Worm (Caenorhabditis elegans) whole organism, young adult: ENCODE data around the gene srw-19.
"Not testable (repeated sequence)": the region's sequence is repeated elsewhere in the genome, so short reads cannot be mapped to it uniquely, and the experiment has no call there.

ENCODE experiments used
- B0035.1 ChIP-seq: sonication (generic microtip); optimal IDR thresholded peaks from 2 replicates; lab custom pipeline; 2016; ENCODE audit warnings: missing genetic modification characterization, mild to moderate bottlenecking, missing compliant biosample characterization, missing genotype, missing genetic modification reagents
- B0261.1 ChIP-seq: sonication (generic microtip); optimal IDR thresholded peaks from 2 replicates; lab custom pipeline; 2016; ENCODE audit warnings: mild to moderate bottlenecking, missing genetic modification characterization, moderate library complexity, missing compliant biosample characterization
- B0336.3 ChIP-seq: fragments of 200-800 bp; sonication (Bioruptor generic); IDR thresholded peaks from 2 replicates; pipeline ENCODE4 v1.3.6; 2022; ENCODE audit warnings: missing genetic modification characterization, missing compliant biosample characterization
- C17E4.6 ChIP-seq: fragments of 200-800 bp; sonication (Bioruptor generic); IDR thresholded peaks from 2 replicates; pipeline ENCODE4 v1.3.6; 2022; ENCODE audit warnings: missing genetic modification reagents, missing genetic modification characterization, missing compliant biosample characterization
- F33H1.4 ChIP-seq: fragments of 200-800 bp; sonication (Bioruptor generic); IDR thresholded peaks from 2 replicates; pipeline ENCODE4 v1.3.6; 2022; ENCODE audit warnings: missing genetic modification reagents, missing genetic modification characterization, missing compliant biosample characterization
- F49E8.2 ChIP-seq: sonication (generic microtip); optimal IDR thresholded peaks from 3 replicates; lab custom pipeline; 2017; ENCODE audit warnings: missing genetic modification characterization, mild to moderate bottlenecking, missing compliant biosample characterization, antibody characterized with exemption, moderate library complexity; ENCODE audit not compliant: insufficient read depth
- F52B5.7 ChIP-seq: sonication (generic microtip); optimal IDR thresholded peaks from 2 replicates; lab custom pipeline; 2016; ENCODE audit warnings: mild to moderate bottlenecking, missing genetic modification characterization, missing compliant biosample characterization
- F55B11.4 ChIP-seq: sonication (generic microtip); optimal IDR thresholded peaks from 2 replicates; lab custom pipeline; 2016; ENCODE audit warnings: missing compliant biosample characterization, missing genetic modification characterization, borderline replicate concordance; ENCODE audit not compliant: insufficient read depth
- K12H6.12 ChIP-seq: fragments of 200-800 bp; sonication (Bioruptor generic); optimal IDR thresholded peaks from 2 replicates; lab custom pipeline; 2018; ENCODE audit warnings: mild to moderate bottlenecking, missing genetic modification characterization, missing compliant biosample characterization
- Y53G8AR.9 ChIP-seq: fragments of 200-800 bp; sonication (Bioruptor generic); conservative IDR thresholded peaks from 2 replicates; pipeline ENCODE4 v1.3.6; 2022; ENCODE audit warnings: missing genetic modification reagents, missing genetic modification characterization, missing compliant biosample characterization
- Y56A3A.18 ChIP-seq: fragments of 200-800 bp; sonication (Bioruptor generic); IDR thresholded peaks from 2 replicates; pipeline ENCODE4 v1.3.6; 2022; ENCODE audit warnings: missing genetic modification reagents, missing genetic modification characterization, missing compliant biosample characterization
- Y67H2A.10 ChIP-seq: fragments of 200-800 bp; sonication (Bioruptor generic); conservative IDR thresholded peaks from 2 replicates; pipeline ENCODE4 v1.3.6; 2022; ENCODE audit warnings: missing genetic modification reagents, missing genetic modification characterization, missing compliant biosample characterization
- Y95B8A.8 ChIP-seq: fragments of 200-800 bp; sonication (Bioruptor generic); IDR thresholded peaks from 2 replicates; pipeline ENCODE4 v1.3.6; 2022; ENCODE audit warnings: missing genetic modification reagents, missing genetic modification characterization, missing compliant biosample characterization
- ZK185.1 ChIP-seq: sonication (generic microtip); optimal IDR thresholded peaks from 2 replicates; lab custom pipeline; 2016; ENCODE audit warnings: mild to moderate bottlenecking, missing genetic modification characterization, missing compliant biosample characterization; ENCODE audit not compliant: poor library complexity, severe bottlenecking
- aptf-2 ChIP-seq: fragments of 200-800 bp; sonication (Bioruptor generic); conservative IDR thresholded peaks from 2 replicates; pipeline ENCODE4 v1.3.6; 2022; ENCODE audit warnings: missing genetic modification reagents, missing genetic modification characterization, missing compliant biosample characterization
- attf-3 ChIP-seq: fragments of 200-800 bp; sonication (Bioruptor generic); conservative IDR thresholded peaks from 2 replicates; pipeline ENCODE4 v1.3.6; 2022; ENCODE audit warnings: missing genetic modification reagents, missing genetic modification characterization, missing compliant biosample characterization
- ccch-3 ChIP-seq: fragments of 200-800 bp; sonication (Bioruptor generic); optimal IDR thresholded peaks from 2 replicates; lab custom pipeline; 2018; ENCODE audit warnings: mild to moderate bottlenecking, missing genetic modification characterization, missing compliant biosample characterization
- dpff-1 ChIP-seq: sonication (generic microtip); optimal IDR thresholded peaks from 2 replicates; lab custom pipeline; 2017; ENCODE audit warnings: mild to moderate bottlenecking, missing genetic modification characterization, missing compliant biosample characterization
- ets-4 ChIP-seq: fragments of 200-800 bp; sonication (Bioruptor generic); optimal IDR thresholded peaks from 2 replicates; lab custom pipeline; 2018; ENCODE audit warnings: mild to moderate bottlenecking, missing genetic modification characterization, missing compliant biosample characterization
- gei-17 ChIP-seq: fragments of 200-800 bp; sonication (Bioruptor generic); optimal IDR thresholded peaks from 2 replicates; lab custom pipeline; 2018; ENCODE audit warnings: mild to moderate bottlenecking, missing genetic modification characterization, missing compliant biosample characterization
- hmg-20 ChIP-seq: fragments of 200-800 bp; sonication (Bioruptor generic); IDR thresholded peaks from 2 replicates; pipeline ENCODE4 v1.3.6; 2022; ENCODE audit warnings: missing genetic modification reagents, missing genetic modification characterization, missing compliant biosample characterization
- lag-1 ChIP-seq: fragments of 200-800 bp; sonication (Bioruptor generic); IDR thresholded peaks from 2 replicates; pipeline ENCODE4 v1.3.6; 2022; ENCODE audit warnings: missing genetic modification reagents, missing genetic modification characterization, missing compliant biosample characterization
- lir-1 ChIP-seq: fragments of 200-800 bp; sonication (Bioruptor generic); conservative IDR thresholded peaks from 2 replicates; pipeline ENCODE4 v1.3.6; 2022; ENCODE audit warnings: missing genetic modification reagents, missing genetic modification characterization, missing compliant biosample characterization
- lsl-1 ChIP-seq: fragments of 200-800 bp; sonication (Bioruptor generic); optimal IDR thresholded peaks from 2 replicates; lab custom pipeline; 2018; ENCODE audit warnings: mild to moderate bottlenecking, missing genetic modification characterization, moderate library complexity, missing compliant biosample characterization
- mes-4 ChIP-seq: sonication (generic microtip); optimal IDR thresholded peaks from 2 replicates; lab custom pipeline; 2016; ENCODE audit warnings: missing genotype, missing genetic modification characterization, missing compliant biosample characterization
- nfya-1 ChIP-seq: sonication (generic microtip); optimal IDR thresholded peaks from 2 replicates; lab custom pipeline; 2017; ENCODE audit warnings: antibody characterized with exemption, missing compliant biosample characterization, missing genetic modification characterization, borderline replicate concordance; ENCODE audit not compliant: insufficient read depth
- nhr-27 ChIP-seq: fragments of 200-800 bp; sonication (Bioruptor generic); optimal IDR thresholded peaks from 2 replicates; lab custom pipeline; 2018; ENCODE audit warnings: mild to moderate bottlenecking, missing genetic modification characterization, moderate library complexity, missing compliant biosample characterization
- rec-8 ChIP-seq, 2 experiments: sonication (generic microtip); optimal IDR thresholded peaks; 2 replicates each; lab custom pipeline; 2016; ENCODE audit warnings: mild to moderate bottlenecking in 2 of 2, missing genetic modification characterization in 2 of 2, missing genetic modification reagents in 2 of 2, missing genotype in 2 of 2, missing biosample characterization in 1 of 2, missing compliant biosample characterization in 1 of 2, moderate library complexity in 1 of 2
- rpc-1 ChIP-seq, 2 experiments: fragments of 150-350 bp in 1 of 2; sonication (generic microtip) in 1 of 2; optimal IDR thresholded peaks; 2 replicates each; lab custom pipeline; 2014 to 2018; ENCODE audit warnings: missing biosample characterization in 1 of 2, missing genetic modification characterization in 1 of 2, missing genetic modification reagents in 1 of 2, missing genotype in 1 of 2
- snpc-1.3 ChIP-seq: sonication (generic microtip); optimal IDR thresholded peaks from 2 replicates; lab custom pipeline; 2017; ENCODE audit warnings: missing genetic modification characterization, mild to moderate bottlenecking, missing compliant biosample characterization, antibody characterized with exemption, moderate library complexity, missing genotype, missing genetic modification reagents; ENCODE audit not compliant: insufficient read depth
- snpc-4 ChIP-seq, 5 experiments: fragments of 150-350 bp in 1 of 5; sonication (generic microtip) in 4 of 5; optimal IDR thresholded peaks; 2 replicates each; lab custom pipeline; 2014 to 2018; ENCODE audit warnings: missing genetic modification characterization in 5 of 5, missing biosample characterization in 3 of 5, antibody characterized with exemption in 2 of 5, mild to moderate bottlenecking in 2 of 5, missing compliant biosample characterization in 2 of 5, missing genotype in 2 of 5, moderate library complexity in 2 of 5, missing genetic modification reagents in 1 of 5
- tbp1 ChIP-seq: fragments of 200-800 bp; sonication (Bioruptor generic); optimal IDR thresholded peaks from 2 replicates; lab custom pipeline; 2018; ENCODE audit warnings: mild to moderate bottlenecking, missing genetic modification characterization, missing compliant biosample characterization
- tbx-9 ChIP-seq: sonication (generic microtip); optimal IDR thresholded peaks from 2 replicates; lab custom pipeline; 2016; ENCODE audit warnings: borderline replicate concordance, missing genetic modification characterization, inconsistent platforms, missing compliant biosample characterization
- unc-62 ChIP-seq: fragments of 150-350 bp; optimal IDR thresholded peaks from 2 replicates; lab custom pipeline; 2014; ENCODE audit warnings: missing biosample characterization, missing genetic modification reagents, missing genetic modification characterization
- zfh-2 ChIP-seq: fragments of 200-800 bp; sonication (Bioruptor generic); conservative IDR thresholded peaks from 2 replicates; pipeline ENCODE4 v1.3.6; 2022; ENCODE audit warnings: missing genetic modification reagents, missing genetic modification characterization, missing compliant biosample characterization
- zim-3 ChIP-seq: sonication (generic microtip); optimal IDR thresholded peaks from 2 replicates; lab custom pipeline; 2017; ENCODE audit warnings: mild to moderate bottlenecking, missing genetic modification characterization, moderate library complexity, missing compliant biosample characterization
- ztf-25 ChIP-seq: fragments of 200-800 bp; sonication (Bioruptor generic); IDR thresholded peaks from 2 replicates; pipeline ENCODE4 v1.3.6; 2022; ENCODE audit warnings: missing genetic modification reagents, missing genetic modification characterization, missing compliant biosample characterization
- ztf-3 ChIP-seq: fragments of 200-800 bp; sonication (Bioruptor generic); optimal IDR thresholded peaks from 2 replicates; lab custom pipeline; 2018; ENCODE audit warnings: mild to moderate bottlenecking, missing genetic modification characterization, missing compliant biosample characterization
- ztf-6 ChIP-seq: fragments of 200-800 bp; sonication (Bioruptor generic); IDR thresholded peaks from 2 replicates; pipeline ENCODE4 v1.3.6; 2022; ENCODE audit warnings: missing genetic modification reagents, missing genetic modification characterization, missing compliant biosample characterization

The srw-19 gene

ce11 chrV:15256669-15257068 is 24.5 kb downstream of the srw-19 start, which contains the start of gene srsx-39:
Gene srsx-39 (minus strand): TSS chrV:15256769.
- TF ChIP-seq C17E4.6; ztf-25 (GFP tag; lab: Robert Waterston, UW); ccch-3 (GFP tag; lab: Kevin White, UChicago): not testable (repeated sequence)

ce11 chrV:15253529-15253928 is 27.6 kb downstream of the srw-19 start, which contains the start of gene srbc-75:
Gene srbc-75 (plus strand): TSS chrV:15253829.
- TF ChIP-seq lir-1 = no peak
- no peak for TF ChIP-seq Y95B8A.8 (GFP tag; lab: Robert Waterston, UW)
- TF ChIP-seq ets-4 (GFP tag; lab: Kevin White, UChicago) = no peak
- TF ChIP-seq Y53G8AR.9 (GFP tag; lab: Robert Waterston, UW) = no peak
- TF ChIP-seq dpff-1 (tag; lab: Kevin White, UChicago) = no peak
- TF ChIP-seq zim-3 (tag; lab: Kevin White, UChicago) = no peak
- TF ChIP-seq rec-8 (tag; optimal IDR thresholded peaks at IDR 0.05; lab: Kevin White, UChicago) = no peak
- TF ChIP-seq F33H1.4 = no peak
- TF ChIP-seq K12H6.12 (tag; lab: Kevin White, UChicago) = no peak
- TF ChIP-seq lag-1 (GFP tag; lab: Robert Waterston, UW) = no peak
- no peak for TF ChIP-seq gei-17 (GFP tag; lab: Kevin White, UChicago)
- TF ChIP-seq aptf-2 = no peak

- TF ChIP-seq Y67H2A.10 (GFP tag; lab: Robert Waterston, UW) (no peak), ZK185.1 (tag; lab: Kevin White, UChicago) (no peak), nhr-27 (tag; lab: Kevin White, UChicago) (no peak), Y56A3A.18 (GFP tag; lab: Robert Waterston, UW) (no peak), Y53G8AR.9 (GFP tag; lab: Robert Waterston, UW) (no peak), snpc-4 (GFP tag; optimal IDR thresholded peaks at IDR 0.05; lab: Kevin White, UChicago) (no peak), snpc-4 (tag; optimal IDR thresholded peaks at IDR 0.05; lab: Kevin White, UChicago) (no peak), unc-62 (no peak), lag-1 (GFP tag; lab: Robert Waterston, UW) (no peak), C17E4.6 (no peak), B0035.1 (no peak)
Observed at ce11 chrV:15252082-15252481, 29.1 kb downstream of the srw-19 start, which contains the start of gene srbc-76. Gene srbc-76 (plus strand): TSS chrV:15252382.

ce11 chrV:15250304-15250703 is 30.9 kb downstream of the srw-19 start, which contains the start of gene srd-28:
Gene srd-28 (plus strand): TSS chrV:15250604.
- TF ChIP-seq Y53G8AR.9 (GFP tag; lab: Robert Waterston, UW); zim-3 (tag; lab: Kevin White, UChicago); ZK185.1 (tag; lab: Kevin White, UChicago): not testable (repeated sequence)

- no peak for TF ChIP-seq hmg-20 (GFP tag; lab: Robert Waterston, UW)
- no peak for TF ChIP-seq mes-4 (tag; lab: Kevin White, UChicago)
- no peak for TF ChIP-seq tbp1 (GFP tag; lab: Kevin White, UChicago)
- no peak for TF ChIP-seq snpc-1.3 (tag; lab: Kevin White, UChicago)
- no peak for TF ChIP-seq zfh-2 (GFP tag; lab: Robert Waterston, UW)
- TF ChIP-seq nfya-1 (tag; lab: Kevin White, UChicago) = no peak
- TF ChIP-seq rpc-1 (optimal IDR thresholded peaks at IDR 0.05; lab: Kevin White, UChicago) = no peak
- TF ChIP-seq rpc-1 (tag; optimal IDR thresholded peaks at IDR 0.05; lab: Kevin White, UChicago) = no peak
- no peak for TF ChIP-seq B0261.1
- TF ChIP-seq F55B11.4 (tag; lab: Kevin White, UChicago) = no peak
- no peak for TF ChIP-seq lsl-1 (GFP tag; lab: Kevin White, UChicago)
- no peak for TF ChIP-seq B0336.3
- no peak for TF ChIP-seq ztf-6 (GFP tag; lab: Robert Waterston, UW)
- no peak for TF ChIP-seq dpff-1 (tag; lab: Kevin White, UChicago)
- no peak for TF ChIP-seq tbx-9
- TF ChIP-seq F52B5.7 (tag; lab: Kevin White, UChicago) = no peak
- no peak for TF ChIP-seq ztf-3
- no peak for TF ChIP-seq attf-3 (GFP tag; lab: Robert Waterston, UW)
- TF ChIP-seq F49E8.2 (tag; lab: Kevin White, UChicago) = no peak
- TF ChIP-seq, all 124 proteins: peak for 0
Observed at ce11 chrV:15244456-15244855, 36.7 kb downstream of the srw-19 start, which contains the start of gene kin-30. Gene kin-30 (plus strand): TSS chrV:15244756.
